Worm (Caenorhabditis elegans) whole organism, midembryonic: ENCODE measurements around the gene R151.1.

Experiments
- flt-1 ChIP-seq: fragments of 200-800 bp; sonication (Bioruptor generic); IDR thresholded peaks from 2 replicates; pipeline ENCODE4 v1.3.6; 2022; ENCODE audit warnings: missing genetic modification characterization, missing compliant biosample characterization
- med-1 ChIP-seq: sonication (generic microtip); optimal IDR thresholded peaks from 2 replicates; lab custom pipeline; 2017; ENCODE audit warnings: missing genetic modification characterization, mild to moderate bottlenecking, missing compliant biosample characterization, antibody characterized with exemption, missing genetic modification reagents; ENCODE audit not compliant: insufficient read depth

DNA sequence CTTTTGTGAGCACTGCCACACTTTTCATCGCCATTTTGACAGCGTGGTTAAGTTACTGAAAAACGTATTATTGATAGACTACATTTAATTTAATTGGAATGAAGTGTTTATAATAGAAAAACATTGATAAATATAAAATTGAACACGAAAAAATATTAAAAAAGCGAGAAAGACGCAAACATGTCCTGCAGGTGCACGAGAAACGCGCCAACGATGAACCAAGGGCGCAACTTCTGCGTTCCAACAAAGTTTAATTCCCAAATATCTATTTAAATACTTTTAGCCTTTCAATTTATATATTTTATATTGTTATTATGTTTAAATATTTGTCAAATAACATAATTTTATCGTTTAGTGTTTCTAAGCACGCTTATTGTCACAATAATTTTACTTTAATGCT lies 17.8 kb downstream of the R151.1 start, which contains the start of gene ndus-8:
- no peak for TF ChIP-seq med-1 (GFP tag; lab: Kevin White, UChicago)
- no peak for TF ChIP-seq flt-1 (GFP tag; lab: Robert Waterston, UW)
